Worm (Caenorhabditis elegans) whole organism, early embryonic: ENCODE data around the gene C23H3.5.

Experiments
- F13C5.2 ChIP-seq: sonication (generic microtip); optimal IDR thresholded peaks from 2 replicates; lab custom pipeline; 2017; ENCODE audit warnings: mild to moderate bottlenecking, missing genetic modification characterization, inconsistent platforms, missing compliant biosample characterization
- aly-1 ChIP-seq: sonication (generic microtip); optimal IDR thresholded peaks from 2 replicates; lab custom pipeline; 2016; ENCODE audit warnings: missing genetic modification characterization, missing compliant biosample characterization
- ama-1 ChIP-seq: fragments of 150-350 bp; optimal IDR thresholded peaks from 2 replicates; lab custom pipeline; 2014
- ets-7 ChIP-seq: sonication (generic microtip); optimal IDR thresholded peaks from 2 replicates; lab custom pipeline; 2016; ENCODE audit warnings: missing genotype, missing genetic modification characterization, missing compliant biosample characterization
- hmbx-1 ChIP-seq: sonication (generic microtip); optimal IDR thresholded peaks from 2 replicates; lab custom pipeline; 2016; ENCODE audit warnings: mild to moderate bottlenecking, missing genetic modification characterization, missing compliant biosample characterization
- hmg-4 ChIP-seq: fragments of 200-800 bp; sonication (Bioruptor generic); optimal IDR thresholded peaks from 2 replicates; lab custom pipeline; 2018; ENCODE audit warnings: mild to moderate bottlenecking, missing genetic modification characterization, missing compliant biosample characterization
- hnd-1 ChIP-seq: sonication (generic microtip); optimal IDR thresholded peaks from 2 replicates; lab custom pipeline; 2016; ENCODE audit warnings: missing genetic modification characterization, missing compliant biosample characterization
- pes-1 ChIP-seq: fragments of 200-800 bp; sonication (Bioruptor generic); IDR thresholded peaks from 2 replicates; pipeline ENCODE4 v1.3.6; 2022; ENCODE audit warnings: missing genetic modification reagents, missing genetic modification characterization, missing compliant biosample characterization
- scrt-1 ChIP-seq: fragments of 200-800 bp; sonication (Bioruptor generic); IDR thresholded peaks from 2 replicates; pipeline ENCODE4 v1.3.6; 2022; ENCODE audit warnings: missing genetic modification characterization, missing compliant biosample characterization
- tbx-11 ChIP-seq: fragments of 200-800 bp; sonication (Bioruptor generic); IDR thresholded peaks from 2 replicates; pipeline ENCODE4 v1.3.6; 2022; ENCODE audit warnings: missing genetic modification characterization, missing compliant biosample characterization
- tbx-37 ChIP-seq: fragments of 200-800 bp; sonication (Bioruptor generic); conservative IDR thresholded peaks from 2 replicates; pipeline ENCODE4 v1.3.6; 2022; ENCODE audit warnings: missing genetic modification reagents, missing genetic modification characterization, missing compliant biosample characterization

DNA sequence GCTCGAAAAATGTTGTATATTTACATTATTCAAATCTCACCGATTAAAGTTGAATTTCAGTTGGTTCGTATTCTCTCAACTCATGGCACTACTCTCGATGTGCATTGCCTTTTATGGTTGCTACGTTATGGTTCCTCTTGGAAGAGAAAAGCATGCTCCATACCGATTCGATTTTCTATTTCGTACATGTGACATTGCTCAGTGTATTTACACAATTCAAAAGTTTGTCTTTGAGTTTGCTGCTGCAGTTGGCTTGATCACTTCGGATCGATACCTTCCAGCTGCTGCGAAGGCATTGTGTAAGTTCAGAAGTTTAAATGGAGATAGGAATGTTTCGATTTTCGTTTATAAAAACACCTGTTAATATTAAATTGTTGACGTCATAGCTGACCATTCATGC, 39.2 kb upstream of the C23H3.5 start:
- TF ChIP-seq tbx-37 (GFP tag; lab: Robert Waterston, UW) (no peak), F13C5.2 (tag; lab: Kevin White, UChicago) (no peak), ama-1 (lab: Kevin White, UChicago) (no peak), ets-7 (tag; lab: Kevin White, UChicago) (no peak), aly-1 (tag; lab: Kevin White, UChicago) (no peak), tbx-11 (GFP tag; lab: Robert Waterston, UW) (no peak), pes-1 (no peak), hmbx-1 (no peak), scrt-1 (GFP tag; lab: Robert Waterston, UW) (no peak), hnd-1 (tag; lab: Kevin White, UChicago) (no peak), hmg-4 (no peak)
